Fruit fly (Drosophila melanogaster) whole organism, pupa: ENCODE results near the gene CG7294.

Source experiments
- CG10348 ChIP-seq: fragments of 200-800 bp; sonication (Bioruptor generic); IDR thresholded peaks from 2 replicates; pipeline ENCODE4 v1.3.6; 2022; ENCODE audit warnings: missing biosample characterization, missing genetic modification characterization
- CG12605 ChIP-seq: fragments of 200-800 bp; sonication (Bioruptor generic); IDR thresholded peaks from 2 replicates; pipeline ENCODE4 v1.3.6; 2022; ENCODE audit warnings: missing biosample characterization, missing genetic modification characterization
- CG13204 ChIP-seq: fragments of 200-800 bp; sonication (Bioruptor generic); optimal IDR thresholded peaks from 2 replicates; lab custom pipeline; 2018; ENCODE audit warnings: missing biosample characterization, mild to moderate bottlenecking, missing genetic modification characterization, moderate library complexity
- CG14655 ChIP-seq: fragments of 200-800 bp; sonication (Bioruptor generic); optimal IDR thresholded peaks from 3 replicates; lab custom pipeline; 2017; ENCODE audit warnings: mild to moderate bottlenecking, missing biosample characterization, missing genetic modification reagents, missing genetic modification characterization
- CG15710 ChIP-seq: fragments of 200-800 bp; sonication (Bioruptor generic); optimal IDR thresholded peaks from 2 replicates; lab custom pipeline; 2018; ENCODE audit warnings: missing biosample characterization, mild to moderate bottlenecking, missing genetic modification characterization, moderate library complexity
- CG17806 ChIP-seq: fragments of 200-800 bp; sonication (Bioruptor generic); optimal IDR thresholded peaks from 2 replicates; lab custom pipeline; 2018; ENCODE audit warnings: missing biosample characterization, mild to moderate bottlenecking, missing genetic modification characterization, moderate library complexity
- CG32121 ChIP-seq: fragments of 200-800 bp; sonication (Bioruptor generic); IDR thresholded peaks from 2 replicates; pipeline ENCODE4 v1.3.6; 2022; ENCODE audit warnings: missing biosample characterization, missing genetic modification characterization
- CG34367 ChIP-seq: fragments of 200-800 bp; sonication (Bioruptor generic); optimal IDR thresholded peaks from 2 replicates; lab custom pipeline; 2018; ENCODE audit warnings: missing biosample characterization, mild to moderate bottlenecking, missing genetic modification characterization
- CG4496 ChIP-seq: fragments of 200-800 bp; sonication (Bioruptor generic); IDR thresholded peaks from 3 replicates; pipeline ENCODE4 v1.3.6; 2022; ENCODE audit warnings: missing biosample characterization, missing genetic modification characterization
- CG8159 ChIP-seq: fragments of 200-800 bp; sonication (Bioruptor generic); optimal IDR thresholded peaks from 3 replicates; lab custom pipeline; 2018; ENCODE audit warnings: missing biosample characterization, mild to moderate bottlenecking, missing genetic modification characterization, moderate library complexity
- CG8301 ChIP-seq: fragments of 200-800 bp; sonication (Bioruptor generic); optimal IDR thresholded peaks from 2 replicates; lab custom pipeline; 2018; ENCODE audit warnings: missing biosample characterization, mild to moderate bottlenecking, missing genetic modification characterization
- CG9948 ChIP-seq: fragments of 200-800 bp; sonication (Bioruptor generic); optimal IDR thresholded peaks from 2 replicates; lab custom pipeline; 2018; ENCODE audit warnings: missing biosample characterization, mild to moderate bottlenecking, missing genetic modification characterization, moderate library complexity
- D1 ChIP-seq: fragments of 200-800 bp; sonication (Bioruptor generic); optimal IDR thresholded peaks from 2 replicates; lab custom pipeline; 2018; ENCODE audit warnings: missing biosample characterization, mild to moderate bottlenecking, missing genetic modification characterization, moderate library complexity
- EcR ChIP-seq: fragments of 200-800 bp; sonication (Bioruptor generic); optimal IDR thresholded peaks from 3 replicates; lab custom pipeline; 2019; ENCODE audit warnings: missing biosample characterization, missing genetic modification characterization, mild to moderate bottlenecking, moderate library complexity, missing genetic modification reagents
- Ets98B ChIP-seq: fragments of 200-800 bp; sonication (Bioruptor generic); IDR thresholded peaks from 2 replicates; pipeline ENCODE4 v1.3.6; 2022; ENCODE audit warnings: missing biosample characterization, missing genetic modification characterization
- Pif1A ChIP-seq: fragments of 200-800 bp; sonication (Bioruptor generic); optimal IDR thresholded peaks from 3 replicates; lab custom pipeline; 2016; ENCODE audit warnings: missing biosample characterization, missing genetic modification characterization
- Pif1B ChIP-seq: fragments of 200-800 bp; sonication (Bioruptor generic); optimal IDR thresholded peaks from 3 replicates; lab custom pipeline; 2016; ENCODE audit warnings: missing biosample characterization, missing genetic modification characterization
- Snoo ChIP-seq: fragments of 200-800 bp; sonication (Bioruptor generic); optimal IDR thresholded peaks from 3 replicates; lab custom pipeline; 2017; ENCODE audit warnings: missing biosample characterization, mild to moderate bottlenecking, missing genetic modification characterization, inconsistent platforms
- fd96Ca ChIP-seq: fragments of 200-800 bp; sonication (Bioruptor generic); IDR thresholded peaks from 3 replicates; pipeline ENCODE4 v1.3.6; 2022; ENCODE audit warnings: missing biosample characterization, missing genetic modification characterization
- gl ChIP-seq: fragments of 200-800 bp; sonication (Bioruptor generic); optimal IDR thresholded peaks from 2 replicates; lab custom pipeline; 2018; ENCODE audit warnings: missing biosample characterization, mild to moderate bottlenecking, missing genetic modification characterization
- rn ChIP-seq: fragments of 200-800 bp; sonication (Bioruptor generic); IDR thresholded peaks from 2 replicates; pipeline ENCODE4 v1.3.6; 2022; ENCODE audit warnings: missing biosample characterization, missing genetic modification characterization

The CG7294 gene

dm6 chr2L:10661490-10662240, 27.4 kb downstream of the CG7294 start, which contains the start of gene CG31871:
Gene CG31871, plus strand, starts transcription at chr2L:10662081.
- TF ChIP-seq CG14655 (peak; percentile 90), D1 (tag; lab: Kevin White, UChicago) (peak; percentile 73), CG15710 (tag; lab: Kevin White, UChicago) (peak; percentile 55), Pif1A (no peak), gl (tag; lab: Kevin White, UChicago) (no peak), CG8159 (tag; lab: Kevin White, UChicago) (peak; percentile 76), fd96Ca (GFP tag; lab: Robert Waterston, UW) (no peak), rn (peak; percentile 70), CG4496 (peak; percentile 82), CG34367 (peak; percentile 65), CG12605 (peak; percentile 83), CG13204 (GFP tag; lab: Kevin White, UChicago) (no peak), CG9948 (peak; percentile 85), Ets98B (GFP tag; lab: Robert Waterston, UW) (peak; percentile 75), CG17806 (tag; lab: Kevin White, UChicago) (peak; percentile 77), CG10348 (GFP tag; lab: Robert Waterston, UW) (peak; percentile 52; the same call in 1 of the 2 replicates), CG8301 (peak; percentile 90), CG32121 (GFP tag; lab: Robert Waterston, UW) (peak; percentile 89), EcR (no peak), Pif1B (GFP tag; lab: Kevin White, UChicago) (peak; percentile 33)

dm6 chr2L:10657981-10658380, 31.1 kb downstream of the CG7294 start, which contains the start of gene CG45690:
Gene CG45690, plus strand, starts transcription at chr2L:10658281.
- TF ChIP-seq CG8159 (tag; lab: Kevin White, UChicago) (no peak), Snoo (no peak), CG8301 (no peak), CG32121 (GFP tag; lab: Robert Waterston, UW) (no peak), rn (no peak), CG10348 (GFP tag; lab: Robert Waterston, UW) (no peak), EcR (no peak), D1 (tag; lab: Kevin White, UChicago) (no peak), CG17806 (tag; lab: Kevin White, UChicago) (no peak), CG13204 (GFP tag; lab: Kevin White, UChicago) (no peak), CG12605 (no peak), CG15710 (tag; lab: Kevin White, UChicago) (no peak), Pif1B (GFP tag; lab: Kevin White, UChicago) (no peak), CG4496 (no peak), Pif1A (no peak)

- TF ChIP-seq Pif1B (GFP tag; lab: Kevin White, UChicago) = no peak
- TF ChIP-seq Pif1A = no peak
- no peak for TF ChIP-seq CG12605
- TF ChIP-seq gl (tag; lab: Kevin White, UChicago) = no peak
- TF ChIP-seq CG13204 (GFP tag; lab: Kevin White, UChicago) = no peak
- no peak for TF ChIP-seq D1 (tag; lab: Kevin White, UChicago)
- no peak for TF ChIP-seq CG8159 (tag; lab: Kevin White, UChicago)
- TF ChIP-seq CG9948 = no peak
- no peak for TF ChIP-seq CG10348 (GFP tag; lab: Robert Waterston, UW)
- no peak for TF ChIP-seq CG17806 (tag; lab: Kevin White, UChicago)
Observed at dm6 chr2L:10654520-10654919, 34.6 kb downstream of the CG7294 start.

dm6 chr2L:10651313-10651712, 37.8 kb downstream of the CG7294 start, which contains the start of gene dbf:
Gene dbf, plus strand, starts transcription at chr2L:10651613.
- no peak for TF ChIP-seq CG4496
- TF ChIP-seq CG14655 = no peak
- no peak for TF ChIP-seq fd96Ca (GFP tag; lab: Robert Waterston, UW)
- no peak for TF ChIP-seq CG8301
- TF ChIP-seq CG15710 (tag; lab: Kevin White, UChicago) = no peak
- TF ChIP-seq rn = no peak
- TF ChIP-seq Pif1A = no peak
- TF ChIP-seq CG32121 (GFP tag; lab: Robert Waterston, UW) = no peak
- no peak for TF ChIP-seq CG17806 (tag; lab: Kevin White, UChicago)

dm6 chr2L:10647720-10648349, 41.2 kb downstream of the CG7294 start:
- TF ChIP-seq CG32121 (GFP tag; lab: Robert Waterston, UW) = no peak
- TF ChIP-seq CG13204 (GFP tag; lab: Kevin White, UChicago) = no peak
- no peak for TF ChIP-seq CG15710 (tag; lab: Kevin White, UChicago)
- TF ChIP-seq fd96Ca (GFP tag; lab: Robert Waterston, UW) = no peak
- TF ChIP-seq CG8159 (tag; lab: Kevin White, UChicago) = no peak
- TF ChIP-seq CG14655 = no peak
- no peak for TF ChIP-seq rn
- no peak for TF ChIP-seq D1 (tag; lab: Kevin White, UChicago)
- no peak for TF ChIP-seq Pif1B (GFP tag; lab: Kevin White, UChicago)
- no peak for TF ChIP-seq CG10348 (GFP tag; lab: Robert Waterston, UW)
- TF ChIP-seq CG4496 = no peak
- no peak for TF ChIP-seq gl (tag; lab: Kevin White, UChicago)

- no peak for TF ChIP-seq CG8301
- no peak for TF ChIP-seq gl (tag; lab: Kevin White, UChicago)
- no peak for TF ChIP-seq Pif1B (GFP tag; lab: Kevin White, UChicago)
- no peak for TF ChIP-seq CG14655
- TF ChIP-seq EcR = no peak
- TF ChIP-seq CG4496 = no peak
- no peak for TF ChIP-seq Pif1A
- TF ChIP-seq rn = no peak
- no peak for TF ChIP-seq Snoo
- no peak for TF ChIP-seq CG17806 (tag; lab: Kevin White, UChicago)
- TF ChIP-seq CG12605 = no peak
- TF ChIP-seq D1 (tag; lab: Kevin White, UChicago) = no peak
- no peak for TF ChIP-seq CG8159 (tag; lab: Kevin White, UChicago)
- no peak for TF ChIP-seq Ets98B (GFP tag; lab: Robert Waterston, UW)
- no peak for TF ChIP-seq CG13204 (GFP tag; lab: Kevin White, UChicago)
- TF ChIP-seq CG32121 (GFP tag; lab: Robert Waterston, UW) = no peak
- TF ChIP-seq fd96Ca (GFP tag; lab: Robert Waterston, UW) = no peak
Observed at dm6 chr2L:10646726-10647125, 42.3 kb downstream of the CG7294 start.
